Worm (Caenorhabditis elegans) whole organism, early embryonic: Measurements from ENCODE around the gene E03H12.7.

Experiments used
- ama-1 ChIP-seq: fragments of 150-350 bp; optimal IDR thresholded peaks from 2 replicates; lab custom pipeline; 2014
- ceh-13 ChIP-seq: fragments of 200-800 bp; sonication (Bioruptor generic); optimal IDR thresholded peaks from 2 replicates; lab custom pipeline; 2018; ENCODE audit warnings: mild to moderate bottlenecking, missing genetic modification characterization, missing compliant biosample characterization
- hmg-4 ChIP-seq: fragments of 200-800 bp; sonication (Bioruptor generic); optimal IDR thresholded peaks from 2 replicates; lab custom pipeline; 2018; ENCODE audit warnings: mild to moderate bottlenecking, missing genetic modification characterization, missing compliant biosample characterization

- TF ChIP-seq hmg-4 (no peak), ama-1 (lab: Kevin White, UChicago) (no peak), ceh-13 (no peak)
These were observed 14.0 kb upstream of the E03H12.7 start, which contains the start of gene pes-1 for ce11 chrIV:5002448-5002847.
